Fruit fly (Drosophila melanogaster): ENCODE results near the gene CG31710.

DNA sequence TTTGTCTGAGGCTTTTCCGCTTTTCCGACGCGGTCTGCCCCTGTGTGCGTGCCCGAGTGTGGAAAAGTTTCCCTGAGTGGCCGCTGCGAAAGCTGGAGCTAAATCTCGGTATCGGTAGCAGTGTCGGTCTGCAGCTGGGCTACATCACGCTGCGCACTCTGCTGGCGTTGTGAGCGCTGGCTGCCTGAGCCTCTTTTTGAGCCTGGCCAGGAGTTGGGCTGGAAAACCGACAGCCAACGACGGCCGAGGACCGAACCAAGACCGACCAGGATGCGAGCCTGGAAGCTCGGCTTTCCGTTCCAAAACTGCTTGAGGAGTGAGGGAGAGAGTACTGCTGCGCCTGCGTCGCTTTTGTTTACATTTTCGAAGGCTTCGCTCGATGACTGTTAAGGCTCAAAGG, 38.1 kb upstream of the CG31710 start:
- TF ChIP-seq CTCF (optimal IDR thresholded peaks at IDR 0.05) (no peak), CG8478 (optimal IDR thresholded peaks at IDR 0.05) (no peak)

All from S2 (cell line).